Fruit fly (Drosophila melanogaster) whole organism, embryonic: ENCODE measurements around the gene Cdk1.
A peak's percentile ranks its signal among the peaks of the same experiment; 100 is the strongest.

Source experiments
- CG11085 ChIP-seq: fragments of 200-800 bp; sonication (Bioruptor generic); IDR thresholded peaks from 2 replicates; pipeline ENCODE4 v1.3.6; 2022; ENCODE audit warnings: missing biosample characterization, missing genetic modification characterization
- CG12744 ChIP-seq: fragments of 200-800 bp; sonication (Bioruptor generic); optimal IDR thresholded peaks from 2 replicates; lab custom pipeline; 2016; ENCODE audit warnings: missing biosample characterization, missing genetic modification characterization
- CG13123 ChIP-seq: fragments of 200-800 bp; sonication (Bioruptor generic); optimal IDR thresholded peaks from 2 replicates; lab custom pipeline; 2016; ENCODE audit warnings: missing biosample characterization, missing genetic modification characterization
- CG14014 ChIP-seq: fragments of 200-800 bp; sonication (Bioruptor generic); IDR thresholded peaks from 2 replicates; pipeline ENCODE4 v1.3.6; 2022; ENCODE audit warnings: missing biosample characterization, missing genetic modification characterization
- CG14050 ChIP-seq: fragments of 200-800 bp; sonication (Bioruptor generic); IDR thresholded peaks from 3 replicates; pipeline ENCODE4 v1.3.6; 2022; ENCODE audit warnings: missing biosample characterization, missing genetic modification characterization
- CG14667 ChIP-seq: fragments of 200-800 bp; sonication (Bioruptor generic); IDR thresholded peaks from 2 replicates; pipeline ENCODE4 v1.3.6; 2022; ENCODE audit warnings: missing biosample characterization, missing genetic modification characterization
- CG15011 ChIP-seq: fragments of 200-800 bp; sonication (Bioruptor generic); optimal IDR thresholded peaks from 3 replicates; lab custom pipeline; 2018; ENCODE audit warnings: missing biosample characterization, mild to moderate bottlenecking, missing genetic modification characterization
- CG15269 ChIP-seq: fragments of 200-800 bp; sonication (Bioruptor generic); optimal IDR thresholded peaks from 2 replicates; lab custom pipeline; 2018; ENCODE audit warnings: missing biosample characterization, mild to moderate bottlenecking, missing genetic modification characterization, moderate library complexity
- CG2116 ChIP-seq: fragments of 200-800 bp; sonication (Bioruptor generic); optimal IDR thresholded peaks from 3 replicates; lab custom pipeline; 2018; ENCODE audit warnings: missing biosample characterization, mild to moderate bottlenecking, missing genetic modification characterization
- CG2678 ChIP-seq: fragments of 200-800 bp; sonication (Bioruptor generic); optimal IDR thresholded peaks from 3 replicates; lab custom pipeline; 2019; ENCODE audit warnings: missing biosample characterization, mild to moderate bottlenecking, missing genetic modification characterization, moderate library complexity
- CG30431 ChIP-seq: fragments of 200-800 bp; sonication (Bioruptor generic); optimal IDR thresholded peaks from 2 replicates; lab custom pipeline; 2017; ENCODE audit warnings: missing biosample characterization, missing genetic modification characterization
- CG32767 ChIP-seq: fragments of 200-800 bp; sonication (Bioruptor generic); IDR thresholded peaks from 2 replicates; pipeline ENCODE4 v1.3.6; 2022; ENCODE audit warnings: missing biosample characterization, missing genetic modification characterization
- CG3838 ChIP-seq: fragments of 200-800 bp; sonication (Bioruptor generic); optimal IDR thresholded peaks from 3 replicates; lab custom pipeline; 2016; ENCODE audit warnings: missing biosample characterization, missing genetic modification characterization
- CG7556 ChIP-seq: fragments of 200-800 bp; sonication (Bioruptor generic); optimal IDR thresholded peaks from 2 replicates; lab custom pipeline; 2017; ENCODE audit warnings: missing biosample characterization, mild to moderate bottlenecking, missing genetic modification characterization
- CG8388 ChIP-seq: fragments of 200-800 bp; sonication (Bioruptor generic); optimal IDR thresholded peaks from 2 replicates; lab custom pipeline; 2019; ENCODE audit warnings: missing biosample characterization, mild to moderate bottlenecking, missing genetic modification characterization, moderate library complexity
- CG8924 ChIP-seq: fragments of 200-800 bp; optimal IDR thresholded peaks from 3 replicates; lab custom pipeline; 2019; ENCODE audit warnings: missing biosample characterization, mild to moderate bottlenecking, missing genetic modification characterization, moderate library complexity
- CG9437 ChIP-seq: fragments of 200-800 bp; sonication (Bioruptor generic); optimal IDR thresholded peaks from 2 replicates; lab custom pipeline; 2018; ENCODE audit warnings: missing biosample characterization, mild to moderate bottlenecking, missing genetic modification characterization
- CG9817 ChIP-seq: fragments of 200-800 bp; sonication (Bioruptor generic); optimal IDR thresholded peaks from 2 replicates; lab custom pipeline; 2018; ENCODE audit warnings: missing biosample characterization, mild to moderate bottlenecking, missing genetic modification characterization, moderate library complexity
- CkIIα-i1 ChIP-seq: fragments of 200-800 bp; sonication (Bioruptor generic); IDR thresholded peaks from 2 replicates; pipeline ENCODE4 v1.3.6; 2022; ENCODE audit warnings: missing biosample characterization, missing genetic modification characterization
- CoRest ChIP-seq: fragments of 200-800 bp; sonication (Bioruptor generic); optimal IDR thresholded peaks from 3 replicates; lab custom pipeline; 2018; ENCODE audit warnings: missing biosample characterization, mild to moderate bottlenecking, missing genetic modification characterization, moderate library complexity
- D19B ChIP-seq: fragments of 200-800 bp; sonication (Bioruptor generic); optimal IDR thresholded peaks from 2 replicates; lab custom pipeline; 2017; ENCODE audit warnings: missing biosample characterization, mild to moderate bottlenecking, missing genetic modification characterization
- Dek ChIP-seq: fragments of 200-800 bp; sonication (Bioruptor generic); optimal IDR thresholded peaks from 3 replicates; lab custom pipeline; 2019; ENCODE audit warnings: missing biosample characterization, mild to moderate bottlenecking, missing genetic modification characterization, moderate library complexity
- Fer3 ChIP-seq: fragments of 200-800 bp; sonication (Bioruptor generic); optimal IDR thresholded peaks from 2 replicates; lab custom pipeline; 2018; ENCODE audit warnings: missing biosample characterization, mild to moderate bottlenecking, missing genetic modification characterization, moderate library complexity
- MBD-R2 ChIP-seq: fragments of 200-800 bp; sonication (Bioruptor generic); IDR thresholded peaks from 2 replicates; pipeline ENCODE4 v1.3.6; 2022; ENCODE audit warnings: missing biosample characterization, missing genetic modification characterization
- Mrtf ChIP-seq: fragments of 200-800 bp; sonication (Bioruptor generic); IDR thresholded peaks from 3 replicates; pipeline ENCODE4 v1.3.6; 2022; ENCODE audit warnings: missing biosample characterization, missing genetic modification characterization
- Poxn ChIP-seq: fragments of 200-800 bp; sonication (Bioruptor generic); IDR thresholded peaks from 2 replicates; pipeline ENCODE4 v1.3.6; 2022; ENCODE audit warnings: missing biosample characterization, missing genetic modification characterization
- Side ChIP-seq: fragments of 200-800 bp; sonication (Bioruptor generic); optimal IDR thresholded peaks from 2 replicates; lab custom pipeline; 2016; ENCODE audit warnings: missing biosample characterization, missing genetic modification characterization
- Spps ChIP-seq: fragments of 200-800 bp; sonication (Bioruptor generic); optimal IDR thresholded peaks from 2 replicates; lab custom pipeline; 2018; ENCODE audit warnings: missing biosample characterization, mild to moderate bottlenecking, missing genetic modification characterization
- TFAM ChIP-seq: fragments of 200-800 bp; sonication (Bioruptor generic); optimal IDR thresholded peaks from 2 replicates; lab custom pipeline; 2017; ENCODE audit warnings: missing biosample characterization, missing genetic modification characterization, inconsistent platforms
- Trl ChIP-seq, 3 experiments: fragments of >200 bp in 2 of 3; fragments of 200-800 bp in 1 of 3; sonication (Bioruptor generic) in 1 of 3; optimal IDR thresholded peaks; 2 replicates in 1 of 3; 3 replicates in 2 of 3; lab custom pipeline; 2016 to 2017; ENCODE audit warnings: missing biosample characterization in 1 of 3, missing genetic modification characterization in 1 of 3
- Xrp1 ChIP-seq: fragments of 200-800 bp; sonication (Bioruptor generic); IDR thresholded peaks from 2 replicates; pipeline ENCODE4 v1.3.6; 2022; ENCODE audit warnings: missing biosample characterization, missing genetic modification characterization
- YL-1 ChIP-seq: fragments of 200-800 bp; sonication (Bioruptor generic); optimal IDR thresholded peaks from 3 replicates; lab custom pipeline; 2017; ENCODE audit warnings: missing biosample characterization, mild to moderate bottlenecking, missing genetic modification characterization
- ash1 ChIP-seq: fragments of 200-800 bp; sonication (Bioruptor generic); optimal IDR thresholded peaks from 2 replicates; lab custom pipeline; 2018; ENCODE audit warnings: missing biosample characterization, mild to moderate bottlenecking, missing genetic modification characterization
- bcd ChIP-seq: fragments of 200-800 bp; sonication (Bioruptor generic); optimal IDR thresholded peaks from 2 replicates; lab custom pipeline; 2017; ENCODE audit warnings: missing biosample characterization, mild to moderate bottlenecking, missing genetic modification characterization
- bigmax ChIP-seq: fragments of 200-800 bp; sonication (Bioruptor generic); optimal IDR thresholded peaks from 2 replicates; lab custom pipeline; 2018; ENCODE audit warnings: missing biosample characterization, mild to moderate bottlenecking, missing genetic modification characterization
- bsh ChIP-seq, 2 experiments: fragments of 200-800 bp; sonication (Bioruptor generic); optimal IDR thresholded peaks; 2 replicates each; lab custom pipeline; 2017 to 2018; ENCODE audit warnings: mild to moderate bottlenecking in 2 of 2, missing biosample characterization in 2 of 2, missing genetic modification characterization in 2 of 2, moderate library complexity in 1 of 2
- crol ChIP-seq: fragments of 200-800 bp; sonication (Bioruptor generic); IDR thresholded peaks from 2 replicates; pipeline ENCODE4 v1.3.6; 2022; ENCODE audit warnings: missing biosample characterization, missing genetic modification characterization
- dan ChIP-seq: fragments of 200-800 bp; sonication (Bioruptor generic); IDR thresholded peaks from 2 replicates; pipeline ENCODE4 v1.3.6; 2022; ENCODE audit warnings: missing biosample characterization, missing genetic modification characterization
- en ChIP-seq: fragments of 200-800 bp; sonication (Bioruptor generic); optimal IDR thresholded peaks from 2 replicates; lab custom pipeline; 2016; ENCODE audit warnings: missing biosample characterization, missing genetic modification characterization
- eve ChIP-seq, 2 experiments: fragments of >200 bp; optimal IDR thresholded peaks; 2 replicates each; lab custom pipeline; 2017; ENCODE audit warnings: missing biosample characterization in 2 of 2, missing genetic modification characterization in 2 of 2
- gfzf ChIP-seq: fragments of 200-800 bp; sonication (Bioruptor generic); optimal IDR thresholded peaks from 2 replicates; lab custom pipeline; 2016; ENCODE audit warnings: missing biosample characterization, mild to moderate bottlenecking, missing genetic modification characterization, moderate library complexity
- h ChIP-seq: fragments of >200 bp; optimal IDR thresholded peaks from 2 replicates; lab custom pipeline; 2017
- maf-S ChIP-seq: fragments of 200-800 bp; sonication (Bioruptor generic); optimal IDR thresholded peaks from 2 replicates; lab custom pipeline; 2016; ENCODE audit warnings: missing biosample characterization, missing genetic modification characterization
- org-1 ChIP-seq: fragments of 200-800 bp; sonication (Bioruptor generic); optimal IDR thresholded peaks from 2 replicates; lab custom pipeline; 2017; ENCODE audit warnings: missing biosample characterization, missing genetic modification characterization
- p53 ChIP-seq: fragments of 200-800 bp; sonication (Bioruptor generic); optimal IDR thresholded peaks from 2 replicates; lab custom pipeline; 2016; ENCODE audit warnings: missing biosample characterization, missing genetic modification characterization
- phol ChIP-seq: fragments of 200-800 bp; sonication (Bioruptor generic); optimal IDR thresholded peaks from 3 replicates; lab custom pipeline; 2018; ENCODE audit warnings: missing biosample characterization, mild to moderate bottlenecking, missing genetic modification characterization, moderate library complexity
- ranshi ChIP-seq: fragments of 200-800 bp; sonication (Bioruptor generic); IDR thresholded peaks from 2 replicates; pipeline ENCODE4 v1.3.6; 2022; ENCODE audit warnings: missing biosample characterization, missing genetic modification characterization
- scrt ChIP-seq: fragments of 200-800 bp; sonication (Bioruptor generic); optimal IDR thresholded peaks from 2 replicates; lab custom pipeline; 2018; ENCODE audit warnings: missing biosample characterization, mild to moderate bottlenecking, missing genetic modification characterization, moderate library complexity
- ttk ChIP-seq: fragments of 200-800 bp; sonication (Bioruptor generic); IDR thresholded peaks from 2 replicates; pipeline ENCODE4 v2.1.2; 2022; ENCODE audit warnings: missing biosample characterization, missing genetic modification characterization
- tx ChIP-seq: fragments of 200-800 bp; sonication (Bioruptor generic); optimal IDR thresholded peaks from 2 replicates; lab custom pipeline; 2016; ENCODE audit warnings: missing biosample characterization, missing genetic modification characterization
- usp ChIP-seq: fragments of >200 bp; optimal IDR thresholded peaks from 2 replicates; lab custom pipeline; 2017; ENCODE audit warnings: missing biosample characterization, missing genetic modification characterization
- zfh2 ChIP-seq: fragments of 200-800 bp; sonication (Bioruptor generic); optimal IDR thresholded peaks from 2 replicates; lab custom pipeline; 2016; ENCODE audit warnings: missing biosample characterization, missing genetic modification characterization

Gene Cdk1

dm6 chr2L:10366525-10366924 is 19.5 kb downstream of the Cdk1 start, which contains the start of gene CG5056 (continued):
- TF ChIP-seq YL-1 (peak; percentile 78), eve (GFP tag; optimal IDR thresholded peaks at IDR 0.05; lab: Kevin White, UChicago) (no peak), crol (GFP tag; lab: Robert Waterston, UW) (no peak), ash1 (GFP tag; lab: Kevin White, UChicago) (no peak), CG15269 (no peak), D19B (no peak), CG14667 (GFP tag; lab: Robert Waterston, UW) (peak; percentile 30; the same call in 1 of the 2 replicates), CG14014 (GFP tag; lab: Robert Waterston, UW) (no peak), CG9437 (GFP tag; lab: Kevin White, UChicago) (no peak), CkIIα-i1 (GFP tag; lab: Robert Waterston, UW) (no peak), CG8924 (tag; lab: Kevin White, UChicago) (peak; percentile 59), CG14050 (GFP tag; lab: Robert Waterston, UW) (no peak), Dek (tag; lab: Kevin White, UChicago) (no peak), h (lab: Kevin White, UChicago) (no peak), CG15011 (no peak), Side (GFP tag; lab: Kevin White, UChicago) (no peak), bigmax (GFP tag; lab: Kevin White, UChicago) (peak; percentile 69), CG8388 (GFP tag; lab: Kevin White, UChicago) (no peak), maf-S (GFP tag; lab: Kevin White, UChicago) (no peak), Xrp1 (GFP tag; lab: Robert Waterston, UW) (peak; percentile 17; the same call in 1 of the 2 replicates), Mrtf (GFP tag; lab: Robert Waterston, UW) (no peak), dan (GFP tag; lab: Robert Waterston, UW) (no peak), phol (tag; lab: Kevin White, UChicago) (peak; percentile 40), CG12744 (no peak), CG2678 (tag; lab: Kevin White, UChicago) (no peak), org-1 (GFP tag; lab: Kevin White, UChicago) (no peak), ranshi (GFP tag; lab: Robert Waterston, UW) (no peak), CG7556 (GFP tag; lab: Kevin White, UChicago) (no peak), zfh2 (GFP tag; lab: Kevin White, UChicago) (no peak), tx (no peak), scrt (GFP tag; lab: Kevin White, UChicago) (no peak), CG2116 (peak; percentile 56), en (GFP tag; lab: Kevin White, UChicago) (no peak), Trl (optimal IDR thresholded peaks at IDR 0.05; lab: Kevin White, UChicago) (no peak), Trl (GFP tag; optimal IDR thresholded peaks at IDR 0.05; lab: Kevin White, UChicago) (no peak), CG32767 (GFP tag; lab: Robert Waterston, UW) (peak; percentile 75), usp (no peak), CG13123 (no peak), bcd (no peak), Spps (no peak), CG3838 (GFP tag; lab: Kevin White, UChicago) (no peak), bsh (GFP tag; optimal IDR thresholded peaks at IDR 0.05; lab: Kevin White, UChicago) (no peak), Fer3 (tag; lab: Kevin White, UChicago) (no peak), MBD-R2 (GFP tag; lab: Robert Waterston, UW) (peak; percentile 85), gfzf (GFP tag; lab: Kevin White, UChicago) (peak; percentile 61), TFAM (GFP tag; lab: Kevin White, UChicago) (no peak), Poxn (GFP tag; lab: Robert Waterston, UW) (no peak), p53 (GFP tag; lab: Kevin White, UChicago) (no peak), CG9817 (tag; lab: Kevin White, UChicago) (no peak), CG11085 (GFP tag; lab: Robert Waterston, UW) (no peak), ttk (GFP tag; lab: Robert Waterston, UW) (no peak), CG30431 (no peak), CoRest (tag; lab: Kevin White, UChicago) (no peak)
